Worm (Caenorhabditis elegans): ENCODE data around the gene fbxc-31.

Gene fbxc-31

DNA sequence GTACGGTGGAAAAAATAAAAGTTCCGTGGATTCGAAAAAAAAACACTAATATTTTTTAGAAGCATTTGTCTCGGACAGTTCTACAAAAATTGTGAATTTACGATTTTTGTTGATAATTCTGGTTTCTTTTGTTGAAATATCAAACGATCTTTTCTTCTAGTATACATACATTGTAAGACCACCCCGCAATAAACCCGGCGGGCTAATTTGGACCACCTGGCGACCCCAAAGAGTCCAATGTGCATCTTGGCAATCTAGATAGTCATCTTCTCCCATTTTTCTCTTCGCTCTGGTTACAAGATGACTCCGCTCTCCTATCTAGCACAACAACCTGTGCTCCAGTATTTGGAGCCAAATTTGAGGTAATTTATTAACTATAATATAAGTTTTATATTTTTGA, 4.0 kb downstream of the fbxc-31 start, which contains the start of gene fbxc-29 (continued):
- TF ChIP-seq lin-40 (tag; optimal IDR thresholded peaks at IDR 0.05) = no peak
- no peak for TF ChIP-seq snpc-1.1 (tag; optimal IDR thresholded peaks at IDR 0.05; ENCODE audit: insufficient read depth)
- no peak for TF ChIP-seq K11D2.4 (GFP tag; IDR thresholded peaks at IDR 0.05)
- no peak for TF ChIP-seq tlf-1 (GFP tag; optimal IDR thresholded peaks at IDR 0.05)
- TF ChIP-seq snpc-3.4 (tag; optimal IDR thresholded peaks at IDR 0.05) = no peak

ce11 chrII:917324-917723, 5.5 kb downstream of the fbxc-31 start, which contains the start of gene fbxc-30:
TSS of gene fbxc-30 (plus strand) at chrII:917624.
- TF ChIP-seq F57A8.1 (GFP tag; optimal IDR thresholded peaks at IDR 0.05) (no peak), hrde-1 (tag; optimal IDR thresholded peaks at IDR 0.05; ENCODE audit: borderline replicate concordance) (no peak), him-1 (tag; optimal IDR thresholded peaks at IDR 0.05) (no peak), ccch-3 (GFP tag; optimal IDR thresholded peaks at IDR 0.05) (no peak), ceh-40 (GFP tag; IDR thresholded peaks at IDR 0.05) (no peak), attf-5 (GFP tag; optimal IDR thresholded peaks at IDR 0.05) (no peak), F23B12.7 (tag; optimal IDR thresholded peaks at IDR 0.05; ENCODE audit: insufficient read depth) (no peak), madf-10 (tag; optimal IDR thresholded peaks at IDR 0.05) (no peak), lin-40 (tag; optimal IDR thresholded peaks at IDR 0.05) (no peak), lsl-1 (GFP tag; optimal IDR thresholded peaks at IDR 0.05) (no peak), B0336.3 (GFP tag; IDR thresholded peaks at IDR 0.05) (no peak), ceh-79 (tag; optimal IDR thresholded peaks at IDR 0.05) (no peak), nhr-179 (tag; optimal IDR thresholded peaks at IDR 0.05) (no peak), B0019.2 (GFP tag; conservative IDR thresholded peaks at IDR 0.05) (no peak), repo-1 (tag; optimal IDR thresholded peaks at IDR 0.05) (no peak), nfya-1 (tag; optimal IDR thresholded peaks at IDR 0.05; ENCODE audit: borderline replicate concordance, insufficient read depth) (no peak), ztf-25 (GFP tag; IDR thresholded peaks at IDR 0.05) (no peak), dox-1 (GFP tag; IDR thresholded peaks at IDR 0.05) (no peak), ceh-27 (GFP tag; optimal IDR thresholded peaks at IDR 0.05) (no peak)

- TF ChIP-seq Y67H2A.10 (GFP tag; conservative IDR thresholded peaks at IDR 0.05) = no peak
- TF ChIP-seq attf-5 (GFP tag; optimal IDR thresholded peaks at IDR 0.05) = no peak
- TF ChIP-seq ztf-26 (tag; optimal IDR thresholded peaks at IDR 0.05) = no peak
- no peak for TF ChIP-seq B0019.2 (GFP tag; conservative IDR thresholded peaks at IDR 0.05)
- no peak for TF ChIP-seq madf-3 (GFP tag; IDR thresholded peaks at IDR 0.05)
- no peak for TF ChIP-seq ztf-18 (tag; optimal IDR thresholded peaks at IDR 0.05)
- no peak for TF ChIP-seq dpl-1 (GFP tag; optimal IDR thresholded peaks at IDR 0.05)
- TF ChIP-seq C17E4.6 (GFP tag; IDR thresholded peaks at IDR 0.05) = no peak
- TF ChIP-seq nfyb-1 (GFP tag; IDR thresholded peaks at IDR 0.05) = no peak
- TF ChIP-seq somi-1 (GFP tag; optimal IDR thresholded peaks at IDR 0.05) = no peak
- TF ChIP-seq T07F8.4 (tag; optimal IDR thresholded peaks at IDR 0.05) = no peak
- TF ChIP-seq nfya-2 (GFP tag; IDR thresholded peaks at IDR 0.05) = no peak
- TF ChIP-seq Y95B8A.8 (GFP tag; IDR thresholded peaks at IDR 0.05) = no peak
- TF ChIP-seq pbrm-1 (GFP tag; IDR thresholded peaks at IDR 0.05) = no peak
- TF ChIP-seq gei-17 (GFP tag; optimal IDR thresholded peaks at IDR 0.05) = no peak
- no peak for TF ChIP-seq egl-44 (GFP tag; IDR thresholded peaks at IDR 0.05)
- TF ChIP-seq cebp-2 (GFP tag; IDR thresholded peaks at IDR 0.05) = no peak
- TF ChIP-seq snpc-3.4 (tag; optimal IDR thresholded peaks at IDR 0.05) = no peak
- TF ChIP-seq hmg-20 (GFP tag; IDR thresholded peaks at IDR 0.05) = no peak
Observed at ce11 chrII:920326-920725, 8.5 kb downstream of the fbxc-31 start.

Measured in whole organism, young adult.